Worm (Caenorhabditis elegans): ENCODE measurements around the gene sre-31.

Gene sre-31

ce11 chrII:12408717-12409116 is at the start of gene sre-31:
TSS of gene sre-31 (minus strand) at chrII:12408817.
- no peak for TF ChIP-seq pax-3 (tag; optimal IDR thresholded peaks at IDR 0.05)
- TF ChIP-seq hlh-4 (tag; optimal IDR thresholded peaks at IDR 0.05): no peak

DNA sequence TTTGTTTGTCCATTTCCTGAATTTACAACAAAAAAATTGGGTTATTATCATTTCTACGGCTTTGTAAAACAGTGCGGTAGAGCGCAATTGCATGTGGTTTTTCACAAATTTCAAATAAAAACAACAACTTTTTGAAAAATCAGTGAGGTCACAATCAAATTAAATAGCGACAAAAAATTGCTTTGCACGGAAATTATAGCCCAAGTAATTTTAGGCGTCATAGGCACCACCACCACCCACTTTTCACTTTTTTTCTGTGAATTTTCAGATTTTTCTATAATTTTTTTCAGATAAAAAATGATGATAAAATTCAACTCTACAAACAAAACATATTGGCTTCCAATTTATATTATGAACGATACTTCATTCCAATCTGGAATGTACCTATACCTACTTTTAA is 48.7 kb upstream of the sre-31 start, which contains the start of gene sre-38:
Gene sre-38, plus strand, starts transcription at position 301 of the 400 bp plus-strand sequence.
- TF ChIP-seq unc-30 (tag; optimal IDR thresholded peaks at IDR 0.05) (no peak), C34B4.2 (tag; optimal IDR thresholded peaks at IDR 0.05) (no peak), unc-130 (tag; optimal IDR thresholded peaks at IDR 0.05) (no peak), C16A3.4 (tag; optimal IDR thresholded peaks at IDR 0.05) (no peak), unc-86 (tag; optimal IDR thresholded peaks at IDR 0.05) (no peak), C04F5.9 (tag; optimal IDR thresholded peaks at IDR 0.05) (no peak), efl-1 (optimal IDR thresholded peaks at IDR 0.05) (no peak), efl-1 (GFP tag; optimal IDR thresholded peaks at IDR 0.05 in 1 of 2) (no peak), dpl-1 (GFP tag; optimal IDR thresholded peaks at IDR 0.05) (no peak), swsn-7 (tag; optimal IDR thresholded peaks at IDR 0.05) (no peak), elt-2 (tag; optimal IDR thresholded peaks at IDR 0.05) (no peak), zag-1 (tag; optimal IDR thresholded peaks at IDR 0.05) (no peak)

ce11 chrII:12456633-12457032 is 48.0 kb upstream of the sre-31 start, which contains the start of gene sre-32:
TSS of gene sre-32 (minus strand) at chrII:12456733.
- TF ChIP-seq unc-98 (GFP tag; IDR thresholded peaks at IDR 0.05) (no peak), mdl-1 (tag; optimal IDR thresholded peaks at IDR 0.05) (no peak), zag-1 (tag; optimal IDR thresholded peaks at IDR 0.05) (no peak), lin-35 (GFP tag; optimal IDR thresholded peaks at IDR 0.05) (no peak), sptf-1 (tag; optimal IDR thresholded peaks at IDR 0.05) (no peak), ceh-63 (GFP tag; optimal IDR thresholded peaks at IDR 0.05) (no peak), ces-1 (GFP tag; optimal IDR thresholded peaks at IDR 0.05) (no peak), lir-3 (tag; optimal IDR thresholded peaks at IDR 0.05; ENCODE audit: poor library complexity) (no peak), lin-39 (tag; optimal IDR thresholded peaks at IDR 0.05) (no peak), unc-86 (tag; optimal IDR thresholded peaks at IDR 0.05) (no peak), isw-1 (GFP tag; IDR thresholded peaks at IDR 0.05) (no peak), efl-3 (GFP tag; optimal IDR thresholded peaks at IDR 0.05) (no peak), sup-37 (GFP tag; optimal IDR thresholded peaks at IDR 0.05) (no peak), dpl-1 (GFP tag; optimal IDR thresholded peaks at IDR 0.05) (no peak), F16B12.6 (tag; optimal IDR thresholded peaks at IDR 0.05) (no peak), unc-30 (tag; optimal IDR thresholded peaks at IDR 0.05) (no peak), dsc-1 (tag; optimal IDR thresholded peaks at IDR 0.05) (no peak), nhr-237 (tag; optimal IDR thresholded peaks at IDR 0.05) (no peak), ceh-88 (GFP tag; IDR thresholded peaks at IDR 0.05) (no peak), grh-1 (GFP tag; IDR thresholded peaks at IDR 0.05) (no peak)

ce11 chrII:12452754-12453352 is 44.2 kb upstream of the sre-31 start, which contains the start of the genes sre-35 and sre-33:
TSS of gene sre-35 (minus strand) at chrII:12452854.
TSS of gene sre-33 (plus strand) at chrII:12453302.
- TF ChIP-seq grh-1 (GFP tag; IDR thresholded peaks at IDR 0.05) (no peak), ceh-82 (tag; optimal IDR thresholded peaks at IDR 0.05) (no peak), snpc-4 (tag; optimal IDR thresholded peaks at IDR 0.05) (no peak), fkh-4 (tag; optimal IDR thresholded peaks at IDR 0.05; ENCODE audit: borderline replicate concordance) (no peak), nhr-84 (tag; optimal IDR thresholded peaks at IDR 0.05) (no peak), isw-1 (GFP tag; IDR thresholded peaks at IDR 0.05) (no peak), ama-1 (optimal IDR thresholded peaks at IDR 0.05) (no peak), C04F5.9 (tag; optimal IDR thresholded peaks at IDR 0.05) (no peak), pax-3 (tag; optimal IDR thresholded peaks at IDR 0.05) (no peak), vab-15 (tag; optimal IDR thresholded peaks at IDR 0.05) (no peak), Y116A8C.19 (tag; optimal IDR thresholded peaks at IDR 0.05; ENCODE audit: borderline replicate concordance) (no peak), ceh-88 (GFP tag; IDR thresholded peaks at IDR 0.05) (no peak), alr-1 (tag; optimal IDR thresholded peaks at IDR 0.05; ENCODE audit: borderline replicate concordance) (no peak), aha-1 (tag; optimal IDR thresholded peaks at IDR 0.05) (no peak), ceh-63 (GFP tag; optimal IDR thresholded peaks at IDR 0.05) (no peak), pag-3 (tag; optimal IDR thresholded peaks at IDR 0.05; ENCODE audit: borderline replicate concordance, insufficient read depth) (no peak), nhr-76 (tag; optimal IDR thresholded peaks at IDR 0.05) (no peak)
